Fruit fly (Drosophila melanogaster): Measurements from ENCODE around the gene CG4598.
A peak's percentile ranks its signal among the peaks of the same experiment; 100 is the strongest.

The CG4598 gene

dm6 chr2L:9903028-9903427, 15.4 kb upstream of the CG4598 start, which contains the start of gene Muc30E:
Muc30E (minus strand) TSS chr2L:9903128.
- no peak for TF ChIP-seq CG32772 (GFP tag; IDR thresholded peaks at IDR 0.05)

DNA sequence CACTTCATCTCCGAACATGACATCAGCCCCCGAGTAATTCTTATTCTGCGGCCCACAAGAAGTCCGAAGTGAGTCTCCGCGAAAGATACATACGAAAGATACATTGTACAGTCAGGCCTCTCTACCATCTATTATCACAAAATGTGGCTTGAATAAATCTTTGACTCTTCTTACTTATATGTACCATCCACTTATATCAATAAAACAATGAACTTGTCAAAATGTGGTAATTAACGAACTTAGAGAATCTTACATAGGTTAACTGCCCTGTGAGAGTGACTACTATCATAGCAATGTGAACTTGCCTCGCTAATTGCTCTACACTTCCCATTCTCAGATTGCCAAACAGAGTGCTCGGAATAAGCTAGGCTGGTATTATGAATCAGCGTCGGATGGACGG, 11.8 kb upstream of the CG4598 start:
- no peak for TF ChIP-seq sob (GFP tag; IDR thresholded peaks at IDR 0.05)
- no peak for TF ChIP-seq CG7839 (tag; optimal IDR thresholded peaks at IDR 0.05)
- TF ChIP-seq CG11247 (GFP tag; IDR thresholded peaks at IDR 0.05): peak; percentile 25; the same call in 1 of the 2 replicates
- 0 out of 2 replicates have a peak, but pooled peaks have one; percentile 22 for TF ChIP-seq Ptx1 (GFP tag; IDR thresholded peaks at IDR 0.05)
- peak; percentile 55; the same call in 1 of the 3 replicates for TF ChIP-seq CG11456 (GFP tag; IDR thresholded peaks at IDR 0.05)
- peak; percentile 73 for TF ChIP-seq Drgx (GFP tag; IDR thresholded peaks at IDR 0.05)
- no peak for TF ChIP-seq vnd (GFP tag; IDR thresholded peaks at IDR 0.05; ENCODE audit: partially characterized antibody)
- TF ChIP-seq Rfx (GFP tag; IDR thresholded peaks at IDR 0.05): peak; percentile 33; the same call in 1 of the 2 replicates
- peak; percentile 14; the same call in 1 of the 3 replicates for TF ChIP-seq row (GFP tag; IDR thresholded peaks at IDR 0.05)
- TF ChIP-seq psq (GFP tag; optimal IDR thresholded peaks at IDR 0.05): no peak
- 0 out of 2 replicates have a peak, but pooled peaks have one; percentile 29 for TF ChIP-seq CG14441 (GFP tag; IDR thresholded peaks at IDR 0.05)
- peak; percentile 17 for TF ChIP-seq grau (tag; optimal IDR thresholded peaks at IDR 0.05)
- peak; percentile 48; the same call in 1 of the 2 replicates for TF ChIP-seq CG32532 (GFP tag; IDR thresholded peaks at IDR 0.05)
- TF ChIP-seq Ets65A (GFP tag): peak; percentile 18
- TF ChIP-seq peb (GFP tag; IDR thresholded peaks at IDR 0.05): no peak

DNA sequence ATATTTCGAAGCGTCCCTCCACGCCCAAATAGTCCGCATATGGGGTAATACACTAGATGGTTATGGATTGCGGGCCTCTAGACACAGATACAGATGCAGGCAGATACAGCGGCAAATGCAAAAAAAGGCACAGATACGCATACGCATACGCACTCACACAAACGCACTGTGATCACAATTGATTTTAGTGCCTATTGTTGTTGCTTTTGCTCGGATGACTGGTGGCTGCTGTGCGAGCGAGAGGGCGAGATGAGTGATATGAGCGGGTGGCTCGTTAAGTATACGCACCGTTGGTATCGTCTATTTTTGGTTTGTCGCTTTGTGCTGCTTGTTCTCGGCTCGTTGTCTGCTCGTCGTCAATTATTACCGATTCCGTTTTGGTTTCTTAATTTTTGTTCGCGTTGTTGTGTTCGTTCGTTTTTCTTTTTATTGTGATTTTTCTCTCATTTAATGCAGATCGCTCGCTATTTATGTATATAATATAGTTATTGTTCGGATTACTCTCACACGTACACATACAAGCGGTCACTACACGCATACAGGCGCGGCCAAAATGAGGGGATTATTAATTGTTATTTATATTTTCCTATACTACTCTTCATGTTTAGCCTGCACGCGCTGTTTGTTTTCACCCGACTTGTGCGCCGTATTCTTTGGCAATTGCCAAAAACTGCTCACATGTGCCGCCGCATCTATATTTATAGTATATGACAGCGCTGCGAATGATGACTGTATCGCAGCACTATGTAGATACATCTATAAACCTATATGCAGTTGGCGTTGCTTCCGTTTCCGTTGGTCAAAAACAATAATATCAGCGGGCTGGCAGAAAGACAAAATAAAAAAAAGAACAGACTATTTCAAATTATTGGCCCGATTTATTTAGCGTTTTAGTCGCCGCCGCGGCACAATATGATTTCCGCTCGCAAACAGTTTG, 10.8 kb upstream of the CG4598 start:
- no peak for TF ChIP-seq CG11247 (GFP tag; IDR thresholded peaks at IDR 0.05)
- no peak for TF ChIP-seq CG16779 (GFP tag; IDR thresholded peaks at IDR 0.05)
- no peak for TF ChIP-seq CG11695 (GFP tag; IDR thresholded peaks at IDR 0.05)
- no peak for TF ChIP-seq CG1792 (GFP tag; optimal IDR thresholded peaks at IDR 0.05)
- TF ChIP-seq CG17568 (GFP tag; optimal IDR thresholded peaks at IDR 0.05): no peak
- TF ChIP-seq BtbVII (GFP tag; optimal IDR thresholded peaks at IDR 0.05): no peak
- TF ChIP-seq Hr39 (optimal IDR thresholded peaks at IDR 0.05): no peak
- TF ChIP-seq CG15479 (GFP tag; optimal IDR thresholded peaks at IDR 0.05): no peak
- no peak for TF ChIP-seq CG14050 (GFP tag; IDR thresholded peaks at IDR 0.05)
- TF ChIP-seq crol (GFP tag; IDR thresholded peaks at IDR 0.05): no peak
- no peak for TF ChIP-seq CG9932 (GFP tag; IDR thresholded peaks at IDR 0.05)
- no peak for TF ChIP-seq CG15269 (tag; optimal IDR thresholded peaks at IDR 0.05)
- TF ChIP-seq Gug (GFP tag; IDR thresholded peaks at IDR 0.05): no peak
- TF ChIP-seq Stat92E (GFP tag; optimal IDR thresholded peaks at IDR 0.05): no peak
- no peak for TF ChIP-seq CG8388 (GFP tag; optimal IDR thresholded peaks at IDR 0.05)
- TF ChIP-seq Hr78 (GFP tag; optimal IDR thresholded peaks at IDR 0.05): no peak
- no peak for TF ChIP-seq CkIIα-i1 (GFP tag; IDR thresholded peaks at IDR 0.05)
- no peak for TF ChIP-seq Rfx (GFP tag; IDR thresholded peaks at IDR 0.05)
- TF ChIP-seq Six4 (GFP tag; optimal IDR thresholded peaks at IDR 0.05): no peak
- TF ChIP-seq sug (tag; optimal IDR thresholded peaks at IDR 0.05): no peak
- no peak for TF ChIP-seq CG13123 (GFP tag; optimal IDR thresholded peaks at IDR 0.05)
- no peak for TF ChIP-seq pita (GFP tag; optimal IDR thresholded peaks at IDR 0.05)
- TF ChIP-seq ranshi (GFP tag; IDR thresholded peaks at IDR 0.05): no peak
- no peak for TF ChIP-seq CG6683 (GFP tag; optimal IDR thresholded peaks at IDR 0.05)
- TF ChIP-seq CG12236 (GFP tag; optimal IDR thresholded peaks at IDR 0.05): no peak
- peak; percentile 58 for TF ChIP-seq Sox102F (GFP tag; optimal IDR thresholded peaks at IDR 0.05)
- no peak for TF ChIP-seq ttk (GFP tag; IDR thresholded peaks at IDR 0.05)
- TF ChIP-seq CG10431 (GFP tag; optimal IDR thresholded peaks at IDR 0.05): no peak
- no peak for TF ChIP-seq Max (GFP tag; optimal IDR thresholded peaks at IDR 0.05)
- no peak for TF ChIP-seq so (GFP tag; IDR thresholded peaks at IDR 0.05)
- TF ChIP-seq CG31388 (GFP tag; optimal IDR thresholded peaks at IDR 0.05): no peak
- TF ChIP-seq pb (GFP tag; optimal IDR thresholded peaks at IDR 0.05): peak; percentile 11
- TF ChIP-seq CG5180 (GFP tag; optimal IDR thresholded peaks at IDR 0.05): no peak

Measured in whole organism, embryonic.